Fruit fly (Drosophila melanogaster) whole organism, embryonic: ENCODE results near the gene kibra.
A peak's percentile ranks its signal among the peaks of the same experiment; 100 is the strongest.

Experiments
- Antp ChIP-seq: fragments of 200-800 bp; sonication (Bioruptor generic); optimal IDR thresholded peaks from 3 replicates; lab custom pipeline; 2016; ENCODE audit warnings: missing biosample characterization, missing genetic modification characterization
- Bteb2 ChIP-seq: fragments of 200-800 bp; sonication (Bioruptor generic); optimal IDR thresholded peaks from 2 replicates; lab custom pipeline; 2016; ENCODE audit warnings: missing biosample characterization, missing genetic modification characterization
- CG10366 ChIP-seq: fragments of 200-800 bp; sonication (Bioruptor generic); IDR thresholded peaks from 2 replicates; pipeline ENCODE4 v1.3.6; 2022; ENCODE audit warnings: missing biosample characterization, missing genetic modification characterization
- CG10543 ChIP-seq: fragments of 200-800 bp; sonication (Bioruptor generic); optimal IDR thresholded peaks from 3 replicates; lab custom pipeline; 2017; ENCODE audit warnings: missing biosample characterization, mild to moderate bottlenecking, missing genetic modification characterization, moderate library complexity
- CG10654 ChIP-seq: fragments of 200-800 bp; sonication (Bioruptor generic); optimal IDR thresholded peaks from 2 replicates; lab custom pipeline; 2016; ENCODE audit warnings: missing biosample characterization, missing genetic modification characterization
- CG12071 ChIP-seq: fragments of 200-800 bp; sonication (Bioruptor generic); optimal IDR thresholded peaks from 3 replicates; lab custom pipeline; 2018; ENCODE audit warnings: missing biosample characterization, mild to moderate bottlenecking, missing genetic modification characterization
- CG13296 ChIP-seq: fragments of 200-800 bp; sonication (Bioruptor generic); optimal IDR thresholded peaks from 3 replicates; lab custom pipeline; 2018; ENCODE audit warnings: missing biosample characterization, mild to moderate bottlenecking, missing genetic modification characterization
- CG14965 ChIP-seq: fragments of 200-800 bp; sonication (Bioruptor generic); optimal IDR thresholded peaks from 2 replicates; lab custom pipeline; 2016; ENCODE audit warnings: missing biosample characterization, missing genetic modification characterization, borderline replicate concordance
- CG15269 ChIP-seq: fragments of 200-800 bp; sonication (Bioruptor generic); optimal IDR thresholded peaks from 2 replicates; lab custom pipeline; 2018; ENCODE audit warnings: missing biosample characterization, mild to moderate bottlenecking, missing genetic modification characterization, moderate library complexity
- CG15479 ChIP-seq: fragments of 200-800 bp; sonication (Bioruptor generic); optimal IDR thresholded peaks from 3 replicates; lab custom pipeline; 2019; ENCODE audit warnings: missing biosample characterization, mild to moderate bottlenecking, missing genetic modification characterization, moderate library complexity
- CG17568 ChIP-seq: fragments of 200-800 bp; sonication (Bioruptor generic); optimal IDR thresholded peaks from 2 replicates; lab custom pipeline; 2018; ENCODE audit warnings: missing biosample characterization, mild to moderate bottlenecking, missing genetic modification characterization, moderate library complexity
- CG4282 ChIP-seq: fragments of 200-800 bp; sonication (Bioruptor generic); optimal IDR thresholded peaks from 2 replicates; lab custom pipeline; 2016; ENCODE audit warnings: missing biosample characterization, missing genetic modification characterization
- CG43689 ChIP-seq: fragments of 200-800 bp; sonication (Bioruptor generic); IDR thresholded peaks from 2 replicates; pipeline ENCODE4 v1.3.6; 2022; ENCODE audit warnings: missing biosample characterization, missing genetic modification characterization
- CG4617 ChIP-seq: fragments of 200-800 bp; sonication (Bioruptor generic); optimal IDR thresholded peaks from 3 replicates; lab custom pipeline; 2016; ENCODE audit warnings: missing biosample characterization, missing genetic modification characterization, borderline replicate concordance
- CG8765 ChIP-seq: fragments of 200-800 bp; sonication (Bioruptor generic); IDR thresholded peaks from 2 replicates; pipeline ENCODE4 v1.3.6; 2022; ENCODE audit warnings: missing biosample characterization, missing genetic modification characterization
- CG9817 ChIP-seq: fragments of 200-800 bp; sonication (Bioruptor generic); optimal IDR thresholded peaks from 2 replicates; lab custom pipeline; 2018; ENCODE audit warnings: missing biosample characterization, mild to moderate bottlenecking, missing genetic modification characterization, moderate library complexity
- CG9932 ChIP-seq: fragments of 200-800 bp; sonication (Bioruptor generic); IDR thresholded peaks from 2 replicates; pipeline ENCODE4 v1.3.6; 2022; ENCODE audit warnings: missing biosample characterization, missing genetic modification characterization
- E2f1 ChIP-seq: fragments of 200-800 bp; sonication (Bioruptor generic); IDR thresholded peaks from 2 replicates; pipeline ENCODE4 v1.3.6; 2022; ENCODE audit warnings: missing biosample characterization, missing genetic modification characterization
- Fer1 ChIP-seq: fragments of 200-800 bp; sonication (Bioruptor generic); optimal IDR thresholded peaks from 2 replicates; lab custom pipeline; 2017; ENCODE audit warnings: missing biosample characterization, mild to moderate bottlenecking, missing genetic modification characterization
- HmgZ ChIP-seq: fragments of 200-800 bp; sonication (Bioruptor generic); optimal IDR thresholded peaks from 2 replicates; lab custom pipeline; 2018; ENCODE audit warnings: missing biosample characterization, mild to moderate bottlenecking, missing genetic modification characterization
- Hr3 ChIP-seq: fragments of 200-800 bp; sonication (Bioruptor generic); optimal IDR thresholded peaks from 3 replicates; lab custom pipeline; 2016; ENCODE audit warnings: missing biosample characterization, missing genetic modification characterization
- Kr ChIP-seq: fragments of 200-800 bp; sonication (Bioruptor generic); optimal IDR thresholded peaks from 2 replicates; lab custom pipeline; 2017; ENCODE audit warnings: missing biosample characterization, mild to moderate bottlenecking, missing genetic modification characterization
- Lhr ChIP-seq: fragments of 200-800 bp; sonication (Bioruptor generic); optimal IDR thresholded peaks from 3 replicates; lab custom pipeline; 2017; ENCODE audit warnings: mild to moderate bottlenecking, missing biosample characterization, missing genetic modification reagents, missing genetic modification characterization
- Med ChIP-seq: fragments of 200-800 bp; sonication (Bioruptor generic); peaks from one replicate; lab custom pipeline; 2016; ENCODE audit warnings: missing biosample characterization, missing genetic modification characterization, mild to moderate bottlenecking, inconsistent platforms, moderate library complexity
- Myb ChIP-seq: fragments of 200-800 bp; sonication (Bioruptor generic); optimal IDR thresholded peaks from 2 replicates; lab custom pipeline; 2016; ENCODE audit warnings: missing biosample characterization, missing genetic modification characterization
- Oaz ChIP-seq: fragments of 200-800 bp; sonication (Bioruptor generic); IDR thresholded peaks from 2 replicates; pipeline ENCODE4 v1.3.6; 2022; ENCODE audit warnings: missing biosample characterization, missing genetic modification characterization
- Poxn ChIP-seq: fragments of 200-800 bp; sonication (Bioruptor generic); IDR thresholded peaks from 2 replicates; pipeline ENCODE4 v1.3.6; 2022; ENCODE audit warnings: missing biosample characterization, missing genetic modification characterization
- Rfx ChIP-seq: fragments of 200-800 bp; sonication (Bioruptor generic); IDR thresholded peaks from 2 replicates; pipeline ENCODE4 v1.3.6; 2022; ENCODE audit warnings: missing biosample characterization, missing genetic modification characterization
- Usf ChIP-seq: fragments of 200-800 bp; sonication (Bioruptor generic); optimal IDR thresholded peaks from 2 replicates; lab custom pipeline; 2017; ENCODE audit warnings: missing genotype, missing biosample characterization, missing genetic modification characterization
- ab ChIP-seq: fragments of 200-800 bp; sonication (Bioruptor generic); optimal IDR thresholded peaks from 2 replicates; lab custom pipeline; 2016; ENCODE audit warnings: missing biosample characterization, missing genetic modification characterization
- ash1 ChIP-seq: fragments of 200-800 bp; sonication (Bioruptor generic); optimal IDR thresholded peaks from 2 replicates; lab custom pipeline; 2018; ENCODE audit warnings: missing biosample characterization, mild to moderate bottlenecking, missing genetic modification characterization
- ato ChIP-seq: fragments of 200-800 bp; sonication (Bioruptor generic); IDR thresholded peaks from 2 replicates; pipeline ENCODE4 v1.3.6; 2022; ENCODE audit warnings: missing biosample characterization, missing genetic modification characterization; ENCODE audit not compliant: partially characterized antibody
- az2 ChIP-seq: fragments of 200-800 bp; sonication (Bioruptor generic); optimal IDR thresholded peaks from 3 replicates; lab custom pipeline; 2016; ENCODE audit warnings: missing biosample characterization, missing genetic modification characterization
- crol ChIP-seq: fragments of 200-800 bp; sonication (Bioruptor generic); IDR thresholded peaks from 2 replicates; pipeline ENCODE4 v1.3.6; 2022; ENCODE audit warnings: missing biosample characterization, missing genetic modification characterization
- da ChIP-seq: fragments of 200-800 bp; sonication (Bioruptor generic); optimal IDR thresholded peaks from 2 replicates; lab custom pipeline; 2016; ENCODE audit warnings: missing biosample characterization, missing genetic modification characterization
- dm ChIP-seq: fragments of 200-800 bp; sonication (Bioruptor generic); optimal IDR thresholded peaks from 3 replicates; lab custom pipeline; 2016; ENCODE audit warnings: missing biosample characterization, missing genetic modification characterization
- fd3F ChIP-seq: fragments of 200-800 bp; sonication (Bioruptor generic); optimal IDR thresholded peaks from 2 replicates; lab custom pipeline; 2018; ENCODE audit warnings: missing biosample characterization, mild to moderate bottlenecking, missing genetic modification characterization, moderate library complexity
- fu2 ChIP-seq: fragments of 200-800 bp; sonication (Bioruptor generic); optimal IDR thresholded peaks from 2 replicates; lab custom pipeline; 2016; ENCODE audit warnings: missing biosample characterization, missing genetic modification characterization
- insv ChIP-seq, 2 experiments: fragments of 200-800 bp; sonication (Bioruptor generic); optimal IDR thresholded peaks; 3 replicates each; lab custom pipeline; 2016 to 2018; ENCODE audit warnings: missing biosample characterization in 2 of 2, missing genetic modification characterization in 2 of 2
- lola ChIP-seq, 3 experiments: fragments of >200 bp in 2 of 3; fragments of 200-800 bp in 1 of 3; sonication (Bioruptor generic) in 1 of 3; optimal IDR thresholded peaks; 2 replicates each; lab custom pipeline; 2017 to 2019; ENCODE audit warnings: missing biosample characterization in 3 of 3, missing genetic modification characterization in 3 of 3, mild to moderate bottlenecking in 1 of 3, moderate library complexity in 1 of 3
- org-1 ChIP-seq: fragments of 200-800 bp; sonication (Bioruptor generic); optimal IDR thresholded peaks from 2 replicates; lab custom pipeline; 2017; ENCODE audit warnings: missing biosample characterization, missing genetic modification characterization
- phol ChIP-seq: fragments of 200-800 bp; sonication (Bioruptor generic); optimal IDR thresholded peaks from 3 replicates; lab custom pipeline; 2018; ENCODE audit warnings: missing biosample characterization, mild to moderate bottlenecking, missing genetic modification characterization, moderate library complexity
- pita ChIP-seq: fragments of 200-800 bp; sonication (Bioruptor generic); optimal IDR thresholded peaks from 2 replicates; lab custom pipeline; 2017; ENCODE audit warnings: missing biosample characterization, mild to moderate bottlenecking, missing genetic modification characterization
- ranshi ChIP-seq: fragments of 200-800 bp; sonication (Bioruptor generic); IDR thresholded peaks from 2 replicates; pipeline ENCODE4 v1.3.6; 2022; ENCODE audit warnings: missing biosample characterization, missing genetic modification characterization
- salm ChIP-seq: fragments of 200-800 bp; sonication (Bioruptor generic); optimal IDR thresholded peaks from 2 replicates; lab custom pipeline; 2018; ENCODE audit warnings: missing biosample characterization, mild to moderate bottlenecking, missing genetic modification characterization
- sna ChIP-seq: fragments of 200-800 bp; sonication (Bioruptor generic); IDR thresholded peaks from 2 replicates; pipeline ENCODE4 v1.3.6; 2022; ENCODE audit warnings: missing biosample characterization, missing genetic modification characterization; ENCODE audit not compliant: partially characterized antibody
- stc ChIP-seq: fragments of 200-800 bp; sonication (Bioruptor generic); IDR thresholded peaks from 2 replicates; pipeline ENCODE4 v1.3.6; 2022; ENCODE audit warnings: missing biosample characterization, missing genetic modification characterization
- tin ChIP-seq: fragments of 200-800 bp; sonication (Bioruptor generic); optimal IDR thresholded peaks from 3 replicates; lab custom pipeline; 2016; ENCODE audit warnings: missing biosample characterization, missing genetic modification characterization
- trem ChIP-seq: fragments of 200-800 bp; optimal IDR thresholded peaks from 3 replicates; lab custom pipeline; 2019; ENCODE audit warnings: missing biosample characterization, mild to moderate bottlenecking, missing genetic modification characterization, moderate library complexity
- ttk ChIP-seq: fragments of 200-800 bp; sonication (Bioruptor generic); IDR thresholded peaks from 2 replicates; pipeline ENCODE4 v2.1.2; 2022; ENCODE audit warnings: missing biosample characterization, missing genetic modification characterization
- tx ChIP-seq: fragments of 200-800 bp; sonication (Bioruptor generic); optimal IDR thresholded peaks from 2 replicates; lab custom pipeline; 2016; ENCODE audit warnings: missing biosample characterization, missing genetic modification characterization

The kibra gene

DNA sequence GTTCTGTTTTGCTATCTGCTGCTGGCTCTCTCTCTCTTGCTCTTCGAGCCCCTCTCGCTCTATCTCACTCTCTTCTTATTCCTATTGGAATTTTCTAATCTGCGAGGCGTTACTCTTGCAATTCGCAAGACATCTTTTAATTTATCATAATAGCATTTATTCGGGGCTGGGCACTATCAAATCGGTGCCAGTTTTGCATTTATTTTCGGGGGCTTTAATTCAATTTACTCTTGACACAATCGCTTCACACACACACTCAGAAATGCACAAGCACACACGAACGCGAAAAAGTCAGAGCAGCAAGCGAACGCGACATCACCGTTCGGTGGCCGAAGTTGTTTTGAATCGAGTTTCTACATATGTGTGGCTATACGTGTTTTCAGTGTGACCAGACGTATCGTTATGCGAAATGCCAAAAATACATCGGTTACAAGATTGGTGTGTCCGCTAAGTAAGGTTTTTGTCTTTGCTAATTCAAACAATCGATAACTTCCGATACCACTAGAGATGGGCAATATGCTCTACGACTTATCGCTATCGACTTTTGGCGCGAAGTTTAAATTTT lies 27.0 kb downstream of the kibra start, which contains the start of gene Meltrin (continued):
- peak; percentile 94 for TF ChIP-seq Med
- no peak for TF ChIP-seq Usf (GFP tag; lab: Kevin White, UChicago)
- peak; percentile 50 for TF ChIP-seq CG15269 (tag; lab: Kevin White, UChicago)
- TF ChIP-seq Lhr, result peak; percentile 98
- TF ChIP-seq lola (GFP tag; optimal IDR thresholded peaks at IDR 0.05; lab: Kevin White, UChicago), result peak in 1 of 3 experiments; percentile 13
- peak; percentile 32 for TF ChIP-seq az2
- TF ChIP-seq E2f1 (GFP tag; lab: Robert Waterston, UW), result no peak
- peak; percentile 34 for TF ChIP-seq dm
- TF ChIP-seq insv (GFP tag; optimal IDR thresholded peaks at IDR 0.05; lab: Kevin White, UChicago), result peak; percentile 67 to 96
- peak; percentile 70 for TF ChIP-seq Myb (GFP tag; lab: Kevin White, UChicago)
- no peak for TF ChIP-seq CG9932 (GFP tag; lab: Robert Waterston, UW)
- TF ChIP-seq org-1 (GFP tag; lab: Kevin White, UChicago), result peak; percentile 20
- TF ChIP-seq Fer1 (GFP tag; lab: Kevin White, UChicago), result peak; percentile 79
- no peak for TF ChIP-seq CG8765 (GFP tag; lab: Robert Waterston, UW)
- TF ChIP-seq ash1 (GFP tag; lab: Kevin White, UChicago), result peak; percentile 54
- TF ChIP-seq stc (GFP tag; lab: Robert Waterston, UW), result no peak
- peak; percentile 88 for TF ChIP-seq HmgZ
- no peak for TF ChIP-seq fd3F (GFP tag; lab: Kevin White, UChicago)
- TF ChIP-seq CG13296 (GFP tag; lab: Kevin White, UChicago), result peak; percentile 75
- no peak for TF ChIP-seq Hr3 (GFP tag; lab: Kevin White, UChicago)
- TF ChIP-seq fu2 (GFP tag; lab: Kevin White, UChicago), result no peak
- TF ChIP-seq CG4617 (GFP tag; lab: Kevin White, UChicago), result no peak
- TF ChIP-seq CG43689 (GFP tag; lab: Robert Waterston, UW), result no peak
- TF ChIP-seq ttk, result no peak
- TF ChIP-seq CG10543 (GFP tag; lab: Kevin White, UChicago), result peak; percentile 77
- TF ChIP-seq pita, result peak; percentile 96
- TF ChIP-seq ranshi (GFP tag; lab: Robert Waterston, UW), result no peak
- TF ChIP-seq CG10366 (GFP tag; lab: Robert Waterston, UW), result no peak
- TF ChIP-seq Kr (GFP tag; lab: Kevin White, UChicago), result no peak
- TF ChIP-seq Bteb2 (GFP tag; lab: Kevin White, UChicago), result peak; percentile 33
- peak; percentile 70 for TF ChIP-seq CG12071 (GFP tag; lab: Kevin White, UChicago)
- peak; percentile 49 for TF ChIP-seq da (GFP tag; lab: Kevin White, UChicago)
- peak; percentile 78 for TF ChIP-seq CG17568 (GFP tag; lab: Kevin White, UChicago)
- TF ChIP-seq Rfx (GFP tag; lab: Robert Waterston, UW), result no peak
- TF ChIP-seq Oaz (GFP tag; lab: Robert Waterston, UW), result no peak
- TF ChIP-seq CG10654 (GFP tag; lab: Kevin White, UChicago), result no peak
- TF ChIP-seq Poxn (GFP tag; lab: Robert Waterston, UW), result no peak
- no peak for TF ChIP-seq tx (GFP tag; lab: Kevin White, UChicago)
- TF ChIP-seq CG15479 (GFP tag; lab: Kevin White, UChicago), result peak; percentile 75
- no peak for TF ChIP-seq ato (GFP tag; lab: Robert Waterston, UW)
- no peak for TF ChIP-seq CG14965 (GFP tag; lab: Kevin White, UChicago)
- TF ChIP-seq tin (GFP tag; lab: Kevin White, UChicago), result no peak
- TF ChIP-seq CG4282, result peak; percentile 38
- no peak for TF ChIP-seq CG9817 (tag; lab: Kevin White, UChicago)
- TF ChIP-seq salm (tag; lab: Kevin White, UChicago), result peak; percentile 17
- peak; percentile 83 for TF ChIP-seq trem (tag; lab: Kevin White, UChicago)
- TF ChIP-seq crol (GFP tag; lab: Robert Waterston, UW), result no peak
- peak; percentile 44 for TF ChIP-seq phol (tag; lab: Kevin White, UChicago)
- TF ChIP-seq sna (GFP tag; lab: Robert Waterston, UW), result no peak
- peak; percentile 17 for TF ChIP-seq ab (GFP tag; lab: Kevin White, UChicago)
- peak; percentile 19 for TF ChIP-seq Antp (GFP tag; lab: Kevin White, UChicago)
